Fruit fly (Drosophila melanogaster): ENCODE measurements around the gene Ada2b.

- TF ChIP-seq pan (optimal IDR thresholded peaks at IDR 0.05) (no peak), CG8478 (optimal IDR thresholded peaks at IDR 0.05) (no peak), psq (optimal IDR thresholded peaks at IDR 0.05) (no peak), EcR (GFP tag; optimal IDR thresholded peaks at IDR 0.05) (no peak), Dll (optimal IDR thresholded peaks at IDR 0.05) (no peak)
Measured at dm6 chr3R:8198320-8198719, 42.0 kb downstream of the Ada2b start.
